Fruit fly (Drosophila melanogaster): ENCODE data around the gene CG34273.
A peak's percentile ranks its signal among the peaks of the same experiment; 100 is the strongest.

CG34273 gene

DNA sequence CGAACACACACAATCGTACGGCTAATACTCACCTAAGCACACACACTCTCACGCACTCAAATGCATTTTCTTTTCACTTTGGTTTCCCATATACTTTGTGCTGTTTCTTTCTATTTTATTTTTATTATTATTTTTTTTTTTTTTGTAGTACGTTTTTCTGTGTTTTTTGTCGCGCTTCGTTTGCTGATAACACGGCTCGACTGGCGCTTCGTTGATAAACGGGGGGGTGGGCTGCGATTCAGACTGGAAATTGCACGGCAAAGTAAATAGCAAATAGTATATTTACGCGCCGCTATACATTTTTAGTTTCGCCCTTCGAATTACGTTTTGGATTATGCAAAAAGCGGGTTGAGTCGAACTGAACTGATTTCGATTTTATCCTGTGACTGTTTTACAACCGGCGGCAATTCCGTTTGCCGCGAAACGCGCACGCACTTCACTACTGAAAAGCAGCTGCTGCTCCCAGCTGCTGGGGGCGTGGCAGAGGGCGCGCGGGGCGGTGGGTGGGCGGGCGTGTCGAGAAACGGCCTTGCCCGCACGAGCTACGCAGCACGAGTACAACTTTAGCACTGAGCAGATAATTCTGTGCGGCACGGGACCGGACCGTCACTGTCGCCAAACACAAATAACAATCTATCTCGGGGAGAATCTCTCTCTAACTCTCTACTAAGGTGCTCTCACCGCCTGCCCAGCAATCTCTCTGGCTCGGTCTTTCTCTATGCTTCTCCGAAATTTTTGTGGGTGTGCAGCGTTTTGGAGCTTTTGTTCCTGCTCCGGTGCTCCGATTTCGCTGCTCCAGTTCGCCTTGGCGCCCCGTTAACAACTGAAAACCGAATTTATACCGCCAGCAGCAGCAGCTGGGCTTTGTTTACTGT, 40.9 kb downstream of the CG34273 start, which contains the start of gene Pde6:
TSS of gene Pde6 (minus strand) at position 825 of the 875 bp plus-strand sequence.
- TF ChIP-seq noc (tag; optimal IDR thresholded peaks at IDR 0.05) = no peak

DNA sequence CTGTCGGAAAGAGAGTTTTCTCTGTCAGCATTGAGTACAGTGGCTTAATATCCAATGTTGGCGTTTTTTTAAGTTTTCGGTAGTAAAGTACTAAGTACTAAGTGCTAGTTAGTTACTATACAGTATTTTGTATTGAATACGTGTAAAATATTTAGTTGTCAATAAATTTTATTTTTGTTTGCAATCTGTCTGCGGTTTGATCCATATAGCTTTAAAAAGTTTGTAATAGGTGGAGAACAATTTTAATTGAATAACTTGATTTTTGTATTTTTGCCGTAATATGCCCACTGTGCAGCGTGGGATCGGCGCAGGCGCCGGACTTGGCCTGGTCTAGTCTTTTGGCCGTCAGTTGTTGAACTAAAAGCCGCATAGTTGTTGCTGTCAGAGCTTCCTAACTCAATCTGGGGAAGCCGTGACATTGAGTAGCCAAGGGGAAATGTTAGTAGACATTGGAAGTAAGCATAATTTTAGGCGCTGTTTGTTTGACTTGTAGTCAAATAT, 41.6 kb downstream of the CG34273 start:
- TF ChIP-seq noc (tag; optimal IDR thresholded peaks at IDR 0.05) = peak; percentile 86

DNA sequence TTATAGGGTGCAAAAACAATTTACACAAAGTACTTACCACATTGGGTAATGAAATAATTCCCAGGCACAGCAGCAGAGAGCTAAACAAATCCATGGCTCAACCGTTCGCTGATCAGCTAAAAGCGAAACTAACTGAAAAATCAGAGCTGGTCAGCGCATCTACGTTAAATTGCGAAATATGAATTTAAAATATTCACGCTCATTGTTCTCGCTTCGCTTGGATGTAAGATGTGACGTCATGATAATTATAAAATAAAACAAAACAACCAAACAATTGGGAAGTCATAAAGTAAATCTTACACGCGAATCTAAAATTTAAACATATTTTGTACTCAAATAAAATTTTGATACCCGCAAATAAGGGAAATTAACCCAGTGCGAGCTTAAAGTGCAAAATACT, 43.1 kb downstream of the CG34273 start, which contains the start of gene CG14854:
TSS of gene CG14854 (minus strand) at position 101 of the 400 bp plus-strand sequence.
- no peak for TF ChIP-seq noc (tag; optimal IDR thresholded peaks at IDR 0.05)

DNA sequence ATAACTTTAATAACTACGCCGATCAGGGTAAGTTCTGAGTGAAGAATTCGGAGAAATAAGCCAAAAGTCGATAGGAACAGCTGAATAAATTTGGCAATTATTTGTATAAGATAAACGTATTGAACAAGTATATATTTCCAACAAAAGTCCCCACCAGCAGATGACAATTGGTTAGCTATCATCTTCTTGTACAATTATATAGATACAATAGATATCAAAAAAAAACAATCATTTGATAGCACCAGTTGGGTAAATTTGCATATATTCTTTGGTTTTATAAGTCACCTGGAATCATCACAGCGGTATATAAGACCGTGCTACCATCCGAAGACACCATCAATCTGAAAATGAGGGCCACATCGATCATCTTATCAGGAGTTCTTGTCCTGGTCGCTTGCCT, 43.8 kb downstream of the CG34273 start, which contains the start of gene Jig:
TSS of gene Jig (plus strand) at position 301 of the 400 bp plus-strand sequence.
- no peak for TF ChIP-seq noc (tag; optimal IDR thresholded peaks at IDR 0.05)

DNA sequence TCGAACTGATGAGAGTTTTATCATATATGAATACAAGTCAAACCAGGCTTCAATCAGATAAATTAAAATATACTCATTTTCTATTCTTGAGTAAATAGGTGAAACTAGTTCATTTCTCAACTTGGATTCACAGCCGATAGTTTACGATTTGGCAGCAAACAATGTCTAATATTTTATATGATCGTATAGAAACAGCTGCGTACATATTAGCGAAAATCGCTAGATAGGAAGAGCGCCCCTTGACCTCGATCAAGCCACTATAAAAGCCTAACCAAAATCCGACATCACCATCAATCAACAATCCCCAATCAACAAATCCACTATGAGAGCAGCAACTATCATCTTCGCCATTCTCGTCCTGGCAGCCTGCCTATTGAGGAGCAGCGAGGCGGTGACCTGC, 45.2 kb downstream of the CG34273 start, which contains the start of gene CG14851:
TSS of gene CG14851 (plus strand) at position 301 of the 400 bp plus-strand sequence.
- no peak for TF ChIP-seq noc (tag; optimal IDR thresholded peaks at IDR 0.05)

DNA sequence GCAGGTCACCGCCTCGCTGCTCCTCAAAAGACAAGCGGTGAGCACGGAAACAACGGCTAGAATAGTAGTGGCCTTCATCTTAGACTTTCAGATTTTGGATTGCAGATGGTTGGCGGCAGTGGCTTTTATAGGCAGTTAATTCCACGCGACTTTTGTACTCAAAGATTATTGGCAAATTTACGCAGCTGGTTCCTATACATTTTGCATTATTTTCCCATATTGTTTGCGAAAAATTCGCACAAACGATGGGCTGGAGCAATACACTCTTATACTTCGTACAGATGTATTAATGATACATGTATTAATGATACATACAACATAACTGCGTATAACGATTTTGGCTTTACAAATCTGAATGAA, 47.8 kb downstream of the CG34273 start, which contains the start of gene CG8087:
TSS of gene CG8087 (minus strand) at position 101 of the 360 bp plus-strand sequence.
- no peak for TF ChIP-seq noc (tag; optimal IDR thresholded peaks at IDR 0.05)

DNA sequence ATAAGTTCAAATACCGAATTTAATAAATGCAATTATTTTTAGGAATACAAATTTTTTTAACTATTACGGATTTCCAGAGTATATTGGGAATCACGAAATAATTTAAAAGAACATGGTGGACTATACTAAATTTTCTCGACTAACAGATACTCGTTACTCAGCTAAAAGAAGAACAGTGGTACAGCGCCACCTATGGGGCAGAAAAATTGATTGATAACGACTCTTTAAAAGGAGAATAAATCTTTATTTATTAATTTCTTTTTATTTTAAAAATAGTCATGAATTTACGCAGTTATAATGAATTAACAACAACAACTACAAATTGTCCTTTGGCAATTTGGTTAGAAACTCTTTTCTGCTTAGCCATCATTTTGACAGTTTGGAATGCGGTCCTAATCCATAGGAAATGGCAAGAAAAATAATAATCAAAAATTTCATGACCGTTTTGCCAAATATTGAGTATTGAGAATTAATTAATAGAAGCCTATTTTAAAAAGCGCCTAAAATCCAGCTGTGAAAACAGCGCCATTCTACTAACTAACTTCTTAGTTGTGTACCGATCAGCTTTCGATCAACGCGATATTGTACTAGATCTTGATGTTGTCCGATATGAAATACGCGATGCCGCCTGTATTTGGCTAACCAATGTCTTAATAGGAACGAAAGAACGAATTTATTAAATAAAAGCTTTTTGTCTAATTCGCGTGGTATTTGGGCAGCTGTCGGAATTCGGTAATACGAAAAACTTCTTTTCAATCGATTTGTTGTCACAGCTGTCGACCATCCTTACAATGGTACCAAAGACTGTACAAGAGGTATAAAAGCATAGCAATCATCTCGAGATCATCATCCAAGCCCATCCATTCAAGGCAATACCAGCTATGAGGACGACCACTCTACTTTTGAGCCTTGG, 48.5 kb downstream of the CG34273 start, which contains the start of gene CG14852:
TSS of gene CG14852 (plus strand) at position 863 of the 913 bp plus-strand sequence.
- TF ChIP-seq noc (tag; optimal IDR thresholded peaks at IDR 0.05) = no peak

Data from whole organism, larva.